Worm (Caenorhabditis elegans): Measurements from ENCODE around the gene C06H5.8.

DNA sequence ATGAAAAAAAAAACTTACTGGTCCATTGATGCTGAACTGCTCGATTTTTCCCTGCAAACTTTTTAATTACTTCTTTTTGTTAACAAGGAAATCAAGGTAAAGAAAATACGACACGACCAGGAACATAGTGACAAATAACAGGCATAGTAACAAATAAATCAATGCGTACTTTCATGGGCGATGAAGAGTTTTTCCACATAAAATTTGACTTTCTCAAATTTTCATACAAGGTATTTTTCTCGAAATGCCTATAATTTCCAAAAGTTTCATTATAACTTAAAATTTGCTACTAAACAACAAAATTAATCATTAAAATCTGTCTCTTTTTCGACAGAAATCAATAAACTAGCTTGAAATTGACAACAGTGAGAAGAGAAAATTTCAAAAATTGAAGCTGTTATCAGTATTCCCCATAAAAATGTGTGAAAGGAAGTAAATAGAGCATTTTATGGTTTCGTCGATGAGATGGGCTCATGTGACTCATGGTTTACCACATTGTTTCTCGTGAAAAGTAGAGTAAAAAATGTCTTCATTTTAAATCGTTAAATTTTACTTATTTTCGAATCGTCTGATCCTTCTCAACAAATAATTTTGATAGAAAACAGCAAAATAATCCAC lies 22.0 kb upstream of the C06H5.8 start, which contains the start of gene fbxa-156:
- TF ChIP-seq ztf-11 (tag; optimal IDR thresholded peaks at IDR 0.05) (no peak), egl-27 (tag; optimal IDR thresholded peaks at IDR 0.05) (no peak), alr-1 (tag; optimal IDR thresholded peaks at IDR 0.05; ENCODE audit: borderline replicate concordance) (no peak), ceh-82 (tag; optimal IDR thresholded peaks at IDR 0.05) (no peak), nhr-19 (GFP tag; conservative IDR thresholded peaks at IDR 0.05) (no peak)

All from whole organism, L1 larva.